Worm (Caenorhabditis elegans): ENCODE measurements around the gene C02B4.3.

DNA sequence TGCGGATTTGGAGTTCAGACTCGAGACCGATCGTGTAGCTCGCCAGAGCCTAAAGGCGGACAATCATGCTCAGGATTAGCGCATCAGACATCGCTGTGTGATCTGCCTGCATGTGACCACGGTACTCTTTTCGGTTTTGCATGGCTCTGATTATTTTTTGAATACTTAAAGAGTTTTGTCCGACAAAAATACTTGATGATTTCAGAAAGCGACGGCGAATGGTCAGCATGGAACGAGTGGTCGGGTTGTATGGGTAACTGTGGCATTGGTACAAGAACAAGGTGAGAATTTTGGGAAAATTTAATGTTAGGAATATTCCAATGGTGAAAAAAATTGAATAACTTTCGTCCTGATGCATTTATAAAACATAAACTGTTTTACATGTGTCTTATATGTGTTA, 27.8 kb upstream of the C02B4.3 start:
- TF ChIP-seq flt-1 (GFP tag; IDR thresholded peaks at IDR 0.05) (no peak), hnd-1 (tag; optimal IDR thresholded peaks at IDR 0.05) (no peak), tbx-37 (GFP tag; conservative IDR thresholded peaks at IDR 0.05) (no peak), hmg-4 (GFP tag; optimal IDR thresholded peaks at IDR 0.05) (no peak), sea-1 (GFP tag; conservative IDR thresholded peaks at IDR 0.05) (no peak), ama-1 (optimal IDR thresholded peaks at IDR 0.05) (no peak)

Measured in whole organism, early embryonic.